Fruit fly (Drosophila melanogaster) whole organism, embryonic: ENCODE results near the gene CG32344.

Source experiments
- Abd-B ChIP-seq: fragments of 200-800 bp; sonication (Bioruptor generic); optimal IDR thresholded peaks from 2 replicates; lab custom pipeline; 2018; ENCODE audit warnings: missing biosample characterization, mild to moderate bottlenecking, missing genetic modification characterization, moderate library complexity
- Adf1 ChIP-seq: fragments of 200-800 bp; sonication (Bioruptor generic); IDR thresholded peaks from 2 replicates; pipeline ENCODE4 v1.3.6; 2022; ENCODE audit warnings: missing biosample characterization, missing genetic modification characterization
- CG10431 ChIP-seq: fragments of 200-800 bp; sonication (Bioruptor generic); optimal IDR thresholded peaks from 3 replicates; lab custom pipeline; 2018; ENCODE audit warnings: missing biosample characterization, mild to moderate bottlenecking, missing genetic modification characterization
- CG11696 ChIP-seq: fragments of 200-800 bp; sonication (Bioruptor generic); IDR thresholded peaks from 2 replicates; pipeline ENCODE4 v1.3.6; 2022; ENCODE audit warnings: missing biosample characterization, missing genetic modification characterization
- CG13287 ChIP-seq: fragments of 200-800 bp; sonication (Bioruptor generic); IDR thresholded peaks from 2 replicates; pipeline ENCODE4 v1.3.6; 2022; ENCODE audit warnings: missing biosample characterization, missing genetic modification characterization; ENCODE audit not compliant: partially characterized antibody
- CG13424 ChIP-seq: fragments of 200-800 bp; sonication (Bioruptor generic); optimal IDR thresholded peaks from 2 replicates; lab custom pipeline; 2019; ENCODE audit warnings: missing biosample characterization, mild to moderate bottlenecking, missing genetic modification characterization, moderate library complexity
- CG15601 ChIP-seq: fragments of 200-800 bp; sonication (Bioruptor generic); optimal IDR thresholded peaks from 3 replicates; lab custom pipeline; 2019; ENCODE audit warnings: missing biosample characterization, mild to moderate bottlenecking, missing genetic modification characterization, moderate library complexity
- CG17568 ChIP-seq: fragments of 200-800 bp; sonication (Bioruptor generic); optimal IDR thresholded peaks from 2 replicates; lab custom pipeline; 2018; ENCODE audit warnings: missing biosample characterization, mild to moderate bottlenecking, missing genetic modification characterization, moderate library complexity
- CG2129 ChIP-seq: fragments of 200-800 bp; sonication (Bioruptor generic); IDR thresholded peaks from 2 replicates; pipeline ENCODE4 v1.3.6; 2022; ENCODE audit warnings: missing biosample characterization, missing genetic modification characterization; ENCODE audit not compliant: partially characterized antibody
- CG31441 ChIP-seq: fragments of 200-800 bp; sonication (Bioruptor generic); IDR thresholded peaks from 2 replicates; pipeline ENCODE4 v1.3.6; 2022; ENCODE audit warnings: missing biosample characterization, missing genetic modification characterization
- CG3281 ChIP-seq: fragments of 200-800 bp; sonication (Bioruptor generic); optimal IDR thresholded peaks from 3 replicates; lab custom pipeline; 2017; ENCODE audit warnings: missing biosample characterization, mild to moderate bottlenecking, missing genetic modification characterization
- CG3847 ChIP-seq: fragments of 200-800 bp; sonication (Bioruptor generic); IDR thresholded peaks from 2 replicates; pipeline ENCODE4 v1.3.6; 2022; ENCODE audit warnings: missing biosample characterization, missing genetic modification characterization
- CG42726 ChIP-seq: fragments of 200-800 bp; sonication (Bioruptor generic); IDR thresholded peaks from 2 replicates; pipeline ENCODE4 v1.3.6; 2022; ENCODE audit warnings: missing biosample characterization, missing genetic modification characterization; ENCODE audit not compliant: partially characterized antibody
- CG5180 ChIP-seq: fragments of 200-800 bp; sonication (Bioruptor generic); optimal IDR thresholded peaks from 3 replicates; lab custom pipeline; 2017; ENCODE audit warnings: missing biosample characterization, missing genetic modification characterization, mild to moderate bottlenecking, moderate library complexity, missing genetic modification reagents
- CG5953 ChIP-seq: fragments of 200-800 bp; sonication (Bioruptor generic); IDR thresholded peaks from 2 replicates; pipeline ENCODE4 v1.3.6; 2022; ENCODE audit warnings: missing biosample characterization, missing genetic modification characterization
- CG6791 ChIP-seq: fragments of 200-800 bp; sonication (Bioruptor generic); IDR thresholded peaks from 3 replicates; pipeline ENCODE4 v1.3.6; 2022; ENCODE audit warnings: missing biosample characterization, missing genetic modification characterization; ENCODE audit not compliant: partially characterized antibody
- CG8089 ChIP-seq: fragments of 200-800 bp; sonication (Bioruptor generic); optimal IDR thresholded peaks from 3 replicates; lab custom pipeline; 2016; ENCODE audit warnings: missing biosample characterization, missing genetic modification characterization
- CG9797 ChIP-seq: fragments of 200-800 bp; sonication (Bioruptor generic); optimal IDR thresholded peaks from 3 replicates; lab custom pipeline; 2018; ENCODE audit warnings: missing biosample characterization, mild to moderate bottlenecking, missing genetic modification characterization
- Dll ChIP-seq: fragments of 200-800 bp; sonication (Bioruptor generic); IDR thresholded peaks from 4 replicates; pipeline ENCODE4 v1.3.6; 2022; ENCODE audit warnings: missing biosample characterization, missing genetic modification characterization; ENCODE audit not compliant: partially characterized antibody
- Doc2 ChIP-seq: fragments of 200-800 bp; sonication (Bioruptor generic); IDR thresholded peaks from 2 replicates; pipeline ENCODE4 v1.3.6; 2022; ENCODE audit warnings: missing biosample characterization, missing genetic modification characterization
- H15 ChIP-seq: fragments of 200-800 bp; sonication (Bioruptor generic); IDR thresholded peaks from 3 replicates; pipeline ENCODE4 v1.3.6; 2022; ENCODE audit warnings: missing biosample characterization, missing genetic modification characterization
- Hr3 ChIP-seq: fragments of 200-800 bp; sonication (Bioruptor generic); optimal IDR thresholded peaks from 3 replicates; lab custom pipeline; 2016; ENCODE audit warnings: missing biosample characterization, missing genetic modification characterization
- Neu2 ChIP-seq: fragments of 200-800 bp; sonication (Bioruptor generic); optimal IDR thresholded peaks from 3 replicates; lab custom pipeline; 2016; ENCODE audit warnings: missing biosample characterization, missing genetic modification characterization, borderline replicate concordance
- Nf-YB ChIP-seq: fragments of 200-800 bp; sonication (Bioruptor generic); optimal IDR thresholded peaks from 3 replicates; lab custom pipeline; 2019; ENCODE audit warnings: missing biosample characterization, mild to moderate bottlenecking, missing genetic modification characterization, moderate library complexity
- Optix ChIP-seq: fragments of 200-800 bp; sonication (Bioruptor generic); IDR thresholded peaks from 3 replicates; pipeline ENCODE4 v1.3.6; 2022; ENCODE audit warnings: missing biosample characterization, missing genetic modification characterization
- Sry-δ ChIP-seq: fragments of 200-800 bp; sonication (Bioruptor generic); optimal IDR thresholded peaks from 2 replicates; lab custom pipeline; 2016; ENCODE audit warnings: missing biosample characterization, missing genetic modification characterization
- cato ChIP-seq: fragments of 200-800 bp; sonication (Bioruptor generic); optimal IDR thresholded peaks from 2 replicates; lab custom pipeline; 2016; ENCODE audit warnings: missing biosample characterization, missing genetic modification characterization, borderline replicate concordance
- cg ChIP-seq: fragments of 200-800 bp; sonication (Bioruptor generic); optimal IDR thresholded peaks from 3 replicates; lab custom pipeline; 2019; ENCODE audit warnings: missing biosample characterization, mild to moderate bottlenecking, missing genetic modification characterization, moderate library complexity
- ci ChIP-seq: fragments of 200-800 bp; sonication (Bioruptor generic); IDR thresholded peaks from 3 replicates; pipeline ENCODE4 v1.3.6; 2022; ENCODE audit warnings: missing biosample characterization, missing genetic modification characterization
- dati ChIP-seq: fragments of 200-800 bp; sonication (Bioruptor generic); IDR thresholded peaks from 2 replicates; pipeline ENCODE4 v1.3.6; 2022; ENCODE audit warnings: missing biosample characterization, missing genetic modification characterization
- dmrt11E ChIP-seq: fragments of 200-800 bp; sonication (Bioruptor generic); optimal IDR thresholded peaks from 3 replicates; lab custom pipeline; 2018; ENCODE audit warnings: missing biosample characterization, mild to moderate bottlenecking, missing genetic modification characterization, moderate library complexity
- dysf ChIP-seq: fragments of 200-800 bp; sonication (Bioruptor generic); IDR thresholded peaks from 3 replicates; pipeline ENCODE4 v1.3.6; 2022; ENCODE audit warnings: missing biosample characterization, missing genetic modification characterization
- emc ChIP-seq: fragments of 200-800 bp; sonication (Bioruptor generic); optimal IDR thresholded peaks from 2 replicates; lab custom pipeline; 2016; ENCODE audit warnings: missing biosample characterization, missing genetic modification characterization
- ems ChIP-seq: fragments of 200-800 bp; sonication (Bioruptor generic); optimal IDR thresholded peaks from 3 replicates; lab custom pipeline; 2016; ENCODE audit warnings: missing biosample characterization, missing genetic modification characterization
- fu2 ChIP-seq: fragments of 200-800 bp; sonication (Bioruptor generic); optimal IDR thresholded peaks from 2 replicates; lab custom pipeline; 2016; ENCODE audit warnings: missing biosample characterization, missing genetic modification characterization
- h ChIP-seq: fragments of >200 bp; optimal IDR thresholded peaks from 2 replicates; lab custom pipeline; 2017
- hbn ChIP-seq: fragments of 200-800 bp; sonication (Bioruptor generic); IDR thresholded peaks from 2 replicates; pipeline ENCODE4 v1.3.6; 2022; ENCODE audit warnings: missing biosample characterization, missing genetic modification characterization; ENCODE audit not compliant: partially characterized antibody
- knrl ChIP-seq: fragments of 200-800 bp; sonication (Bioruptor generic); IDR thresholded peaks from 3 replicates; pipeline ENCODE4 v1.3.6; 2022; ENCODE audit warnings: missing biosample characterization, missing genetic modification characterization; ENCODE audit not compliant: partially characterized antibody
- lilli ChIP-seq: fragments of 200-800 bp; sonication (Bioruptor generic); optimal IDR thresholded peaks from 3 replicates; lab custom pipeline; 2016; ENCODE audit warnings: missing biosample characterization, missing genetic modification characterization
- lov ChIP-seq, 2 experiments: fragments of 200-800 bp in 1 of 2; fragments of >200 bp in 1 of 2; sonication (Bioruptor generic) in 1 of 2; IDR thresholded peaks in 1 of 2; optimal IDR thresholded peaks in 1 of 2; 2 replicates in 1 of 2; 3 replicates in 1 of 2; pipeline versions ENCODE4 v1.3.6 to Lab custom; 2017 to 2022; ENCODE audit warnings: missing biosample characterization in 1 of 2, missing genetic modification characterization in 1 of 2
- mam ChIP-seq: fragments of 200-800 bp; sonication (Bioruptor generic); optimal IDR thresholded peaks from 3 replicates; lab custom pipeline; 2016; ENCODE audit warnings: missing biosample characterization, missing genetic modification characterization
- oc ChIP-seq: fragments of 200-800 bp; sonication (Bioruptor generic); optimal IDR thresholded peaks from 2 replicates; lab custom pipeline; 2018; ENCODE audit warnings: missing biosample characterization, mild to moderate bottlenecking, missing genetic modification characterization, moderate library complexity
- pum ChIP-seq: fragments of 200-800 bp; sonication (Bioruptor generic); optimal IDR thresholded peaks from 2 replicates; lab custom pipeline; 2016; ENCODE audit warnings: missing biosample characterization, missing genetic modification characterization
- seq ChIP-seq: fragments of 200-800 bp; sonication (Bioruptor generic); IDR thresholded peaks from 2 replicates; pipeline ENCODE4 v1.3.6; 2022; ENCODE audit warnings: missing biosample characterization, missing genetic modification characterization
- sqz ChIP-seq: fragments of 200-800 bp; sonication (Bioruptor generic); optimal IDR thresholded peaks from 3 replicates; lab custom pipeline; 2018; ENCODE audit warnings: missing biosample characterization, mild to moderate bottlenecking, missing genetic modification characterization
- sr ChIP-seq: fragments of 200-800 bp; sonication (Bioruptor generic); IDR thresholded peaks from 3 replicates; pipeline ENCODE4 v1.3.6; 2022; ENCODE audit warnings: missing biosample characterization, missing genetic modification characterization
- wdn ChIP-seq: fragments of 200-800 bp; sonication (Bioruptor generic); IDR thresholded peaks from 2 replicates; pipeline ENCODE4 v1.3.6; 2022; ENCODE audit warnings: missing biosample characterization, missing genetic modification characterization
- zf30C ChIP-seq: fragments of 200-800 bp; sonication (Bioruptor generic); optimal IDR thresholded peaks from 3 replicates; lab custom pipeline; 2018; ENCODE audit warnings: missing biosample characterization, mild to moderate bottlenecking, missing genetic modification characterization

Gene CG32344

DNA sequence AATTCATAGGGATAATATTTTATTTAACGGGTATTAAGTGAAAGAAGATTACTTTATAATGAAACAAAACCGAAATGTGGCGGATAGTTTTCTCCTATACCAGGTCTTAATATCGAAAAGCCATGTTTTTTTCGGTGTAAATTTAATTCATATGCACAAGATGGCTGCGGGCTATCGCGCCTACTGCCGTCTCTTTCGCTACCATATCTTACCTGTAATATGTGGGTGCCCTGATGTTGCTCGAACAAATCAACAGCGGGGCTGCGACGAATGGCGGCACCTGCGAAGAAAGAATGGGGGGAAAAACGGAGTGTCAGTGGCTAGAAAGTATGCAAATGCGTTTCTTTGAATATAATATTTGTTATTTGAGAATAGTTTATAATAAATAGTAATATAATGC lies 46.7 kb upstream of the CG32344 start (continued):
- TF ChIP-seq CG10431 (GFP tag; lab: Kevin White, UChicago) (no peak), emc (no peak), cato (no peak), ems (GFP tag; lab: Kevin White, UChicago) (no peak), Nf-YB (peak; percentile 94), CG3281 (GFP tag; lab: Kevin White, UChicago) (no peak), cg (GFP tag; lab: Kevin White, UChicago) (peak; percentile 6), CG5180 (GFP tag; lab: Kevin White, UChicago) (no peak), CG2129 (GFP tag; lab: Robert Waterston, UW) (no peak), lov (optimal IDR thresholded peaks at IDR 0.05; lab: Kevin White, UChicago) (no peak), lov (GFP tag; IDR thresholded peaks at IDR 0.05; lab: Robert Waterston, UW) (no peak), Doc2 (no peak), seq (GFP tag; lab: Robert Waterston, UW) (no peak), Optix (no peak), Adf1 (GFP tag; lab: Robert Waterston, UW) (no peak), sr (GFP tag; lab: Robert Waterston, UW) (peak; percentile 64; the same call in 1 of the 3 replicates), zf30C (GFP tag; lab: Kevin White, UChicago) (peak; percentile 11), CG11696 (GFP tag; lab: Robert Waterston, UW) (no peak), Abd-B (no peak)

DNA sequence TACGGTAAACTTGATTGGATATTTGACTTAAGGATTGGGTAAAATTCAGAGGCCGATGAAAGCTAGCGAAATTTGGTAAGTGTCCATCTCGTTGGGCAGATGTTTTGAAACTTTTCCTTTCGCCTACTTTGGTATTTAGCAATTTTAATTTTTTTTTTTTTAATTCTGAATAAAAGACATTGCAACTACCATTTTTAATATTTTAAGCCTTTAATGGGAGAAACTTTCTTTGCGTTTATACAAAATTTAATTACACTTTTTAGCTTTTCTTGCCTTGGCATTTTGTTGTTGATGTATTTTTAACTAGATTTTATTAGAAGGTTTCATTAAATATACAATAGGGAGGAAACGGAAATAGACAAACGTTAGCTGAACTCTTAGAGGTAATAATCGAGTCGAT lies 41.8 kb upstream of the CG32344 start, which contains the start of gene CG13884:
Gene CG13884 (minus strand): TSS at position 101 of the 400 bp plus-strand sequence.
- TF ChIP-seq oc (tag; lab: Kevin White, UChicago) (no peak), CG17568 (GFP tag; lab: Kevin White, UChicago) (no peak)

DNA sequence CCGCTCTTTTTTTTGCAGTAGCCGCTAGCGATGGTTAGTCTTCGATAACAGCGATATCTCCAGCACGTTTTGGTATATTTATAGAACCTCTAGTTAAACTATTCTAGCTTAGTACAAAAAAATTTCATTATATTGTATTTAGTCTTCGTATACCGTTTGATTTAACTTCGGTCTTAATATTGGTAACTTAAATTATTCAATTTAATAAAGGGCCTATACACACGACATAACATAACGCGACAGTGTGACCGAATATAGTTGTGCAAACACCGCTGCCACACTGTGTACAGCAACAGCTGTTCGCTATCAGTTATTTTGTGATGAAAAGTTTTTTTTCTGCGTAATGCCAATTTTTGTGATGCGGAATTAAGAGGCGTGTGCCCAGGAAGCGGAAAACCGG lies 36.7 kb upstream of the CG32344 start, which contains the start of the genes Cdc5 and CG1233:
Gene Cdc5 (minus strand): TSS at position 183 of the 400 bp plus-strand sequence.
Gene CG1233 (plus strand): TSS at position 272 of the 400 bp plus-strand sequence.
- TF ChIP-seq mam (GFP tag; lab: Kevin White, UChicago) (no peak), lilli (GFP tag; lab: Kevin White, UChicago) (peak; percentile 62), h (lab: Kevin White, UChicago) (no peak), sqz (GFP tag; lab: Kevin White, UChicago) (peak; percentile 93), CG13287 (peak; percentile 75), wdn (GFP tag; lab: Robert Waterston, UW) (no peak), CG42726 (GFP tag; lab: Robert Waterston, UW) (no peak), CG8089 (GFP tag; lab: Kevin White, UChicago) (peak; percentile 17), CG5953 (peak; percentile 23; the same call in 1 of the 2 replicates), pum (GFP tag; lab: Kevin White, UChicago) (peak; percentile 5), knrl (peak; percentile 66), dysf (GFP tag; lab: Robert Waterston, UW) (0 out of 3 replicates have a peak, but pooled peaks have one; percentile 44), Sry-δ (peak; percentile 81), CG3847 (peak; percentile 77), hbn (GFP tag; lab: Robert Waterston, UW) (peak; percentile 53; the same call in 1 of the 2 replicates), Hr3 (GFP tag; lab: Kevin White, UChicago) (peak; percentile 27), fu2 (GFP tag; lab: Kevin White, UChicago) (peak; percentile 18), H15 (GFP tag; lab: Robert Waterston, UW) (peak; percentile 45; the same call in 1 of the 3 replicates), CG13424 (tag; lab: Kevin White, UChicago) (peak; percentile 72), CG31441 (GFP tag; lab: Robert Waterston, UW) (no peak), CG9797 (GFP tag; lab: Kevin White, UChicago) (peak; percentile 97), dati (GFP tag; lab: Robert Waterston, UW) (no peak), CG6791 (peak; percentile 45; the same call in 1 of the 3 replicates), Dll (peak; percentile 71), CG15601 (tag; lab: Kevin White, UChicago) (no peak), dmrt11E (tag; lab: Kevin White, UChicago) (peak; percentile 58), ci (GFP tag; lab: Robert Waterston, UW) (peak; percentile 78), Neu2 (GFP tag; lab: Kevin White, UChicago) (no peak)
